Worm (Caenorhabditis elegans): ENCODE results near the gene gst-19.

gst-19 gene

DNA sequence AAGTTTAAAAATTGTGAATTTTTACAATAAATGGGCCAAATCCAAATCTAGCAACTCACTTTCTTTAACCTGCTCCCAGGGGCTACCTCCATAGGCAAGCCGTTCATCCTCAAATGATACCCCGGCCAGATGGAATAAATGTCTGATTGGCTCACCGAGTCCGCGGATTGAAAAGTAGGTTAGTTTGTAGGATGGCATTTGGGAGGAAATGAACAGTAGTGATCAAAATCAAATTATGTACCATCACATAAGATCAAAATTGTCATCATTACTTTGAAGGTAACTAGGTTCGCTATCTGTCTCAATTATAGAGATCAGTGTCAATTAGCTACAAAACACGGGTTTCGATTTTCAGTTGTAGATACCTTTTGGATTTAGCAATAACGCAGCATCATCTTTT is 3.7 kb upstream of the gst-19 start, which contains the start of the genes gst-17 and gst-18:
TSS of gene gst-17 (minus strand) at position 101 of the 400 bp plus-strand sequence.
TSS of gene gst-18 (minus strand) at position 198 of the 400 bp plus-strand sequence.
- no peak for TF ChIP-seq ztf-23 (GFP tag; IDR thresholded peaks at IDR 0.05)
- no peak for TF ChIP-seq klf-2 (GFP tag; conservative IDR thresholded peaks at IDR 0.05)
- no peak for TF ChIP-seq flt-1 (GFP tag; IDR thresholded peaks at IDR 0.05)
- no peak for TF ChIP-seq cog-1 (tag; optimal IDR thresholded peaks at IDR 0.05)
- no peak for TF ChIP-seq ztf-29 (GFP tag; IDR thresholded peaks at IDR 0.05)
- no peak for TF ChIP-seq ref-1 (GFP tag; conservative IDR thresholded peaks at IDR 0.05)

DNA sequence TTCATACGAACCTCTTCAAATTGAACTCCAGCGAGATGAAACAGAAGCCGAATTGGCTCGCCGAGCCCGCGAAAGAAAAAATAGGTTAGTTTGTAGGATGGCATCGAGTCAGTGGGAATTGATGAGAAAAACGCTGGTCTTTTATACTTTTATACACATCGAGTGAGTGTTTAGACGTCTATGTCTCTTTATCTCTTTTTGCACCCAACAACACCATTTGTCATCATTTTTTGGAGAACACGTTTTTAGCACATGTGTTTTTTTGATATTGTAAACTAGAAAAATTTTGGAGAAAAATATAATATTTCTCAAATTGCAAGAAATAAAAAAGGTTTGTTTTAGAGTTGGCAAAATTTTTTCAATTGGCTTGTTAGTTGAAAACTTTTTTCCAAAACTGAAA is 2.6 kb downstream of the gst-19 start, which contains the start of gene gst-16:
TSS of gene gst-16 (minus strand) at position 111 of the 400 bp plus-strand sequence.
- TF ChIP-seq ref-1 (GFP tag; conservative IDR thresholded peaks at IDR 0.05) (no peak), cog-1 (tag; optimal IDR thresholded peaks at IDR 0.05) (no peak), ztf-23 (GFP tag; IDR thresholded peaks at IDR 0.05) (no peak), med-1 (GFP tag; optimal IDR thresholded peaks at IDR 0.05; ENCODE audit: insufficient read depth) (no peak), klf-2 (GFP tag; conservative IDR thresholded peaks at IDR 0.05) (no peak), flt-1 (GFP tag; IDR thresholded peaks at IDR 0.05) (no peak), ztf-29 (GFP tag; IDR thresholded peaks at IDR 0.05) (no peak)

DNA sequence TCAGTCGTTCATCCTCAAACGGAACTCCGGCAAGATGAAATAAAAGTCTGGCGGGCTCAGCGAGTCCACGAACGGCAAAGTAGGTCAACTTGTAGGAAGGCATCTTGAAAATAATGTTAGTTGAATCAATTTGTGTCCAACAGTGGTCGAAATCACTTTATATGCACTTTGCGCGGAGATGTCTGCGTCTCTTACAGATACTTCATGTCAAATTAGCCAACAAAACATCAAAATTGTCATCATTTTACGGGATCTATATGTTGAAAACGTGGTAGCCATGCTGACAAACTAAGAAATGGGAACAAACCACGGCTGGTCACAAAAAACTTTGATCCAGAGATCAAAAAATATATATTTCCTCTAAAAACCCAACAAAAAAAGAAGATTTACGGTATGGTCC is 9.1 kb downstream of the gst-19 start, which contains the start of gene gst-12:
TSS of gene gst-12 (minus strand) at position 254 of the 400 bp plus-strand sequence.
- TF ChIP-seq tab-1 (GFP tag; IDR thresholded peaks at IDR 0.05) (no peak), med-1 (GFP tag; optimal IDR thresholded peaks at IDR 0.05; ENCODE audit: insufficient read depth) (no peak), T22C8.4 (GFP tag; IDR thresholded peaks at IDR 0.05) (no peak), cog-1 (tag; optimal IDR thresholded peaks at IDR 0.05) (no peak), ref-1 (GFP tag; conservative IDR thresholded peaks at IDR 0.05) (no peak), ztf-23 (GFP tag; IDR thresholded peaks at IDR 0.05) (no peak), klf-2 (GFP tag; conservative IDR thresholded peaks at IDR 0.05) (no peak), flt-1 (GFP tag; IDR thresholded peaks at IDR 0.05) (no peak), ztf-29 (GFP tag; IDR thresholded peaks at IDR 0.05) (no peak)

DNA sequence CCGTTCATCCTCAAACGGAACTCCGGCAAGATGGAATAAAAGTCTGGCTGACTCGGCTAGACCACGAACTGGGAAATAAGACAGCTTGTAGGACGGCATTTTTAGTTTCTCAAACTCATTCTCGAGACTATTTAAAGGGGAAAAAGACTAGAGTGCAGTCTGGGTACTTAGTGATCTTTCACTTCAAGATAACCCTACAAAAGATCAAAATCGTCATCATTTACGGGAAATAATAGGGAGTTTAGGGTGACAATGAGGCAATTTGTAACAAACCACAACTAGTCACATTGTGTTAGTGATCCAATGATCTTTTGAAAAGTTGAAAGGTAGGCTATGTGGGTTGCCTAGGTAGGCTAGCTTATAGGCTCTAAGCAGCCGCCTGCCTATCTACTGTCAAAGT is 10.9 kb downstream of the gst-19 start, which contains the start of gene gst-14:
TSS of gene gst-14 (minus strand) at position 101 of the 400 bp plus-strand sequence.
- TF ChIP-seq flt-1 (GFP tag; IDR thresholded peaks at IDR 0.05) (no peak), ztf-29 (GFP tag; IDR thresholded peaks at IDR 0.05) (no peak), ztf-23 (GFP tag; IDR thresholded peaks at IDR 0.05) (no peak), cog-1 (tag; optimal IDR thresholded peaks at IDR 0.05) (no peak), tab-1 (GFP tag; IDR thresholded peaks at IDR 0.05) (no peak), med-1 (GFP tag; optimal IDR thresholded peaks at IDR 0.05; ENCODE audit: insufficient read depth) (no peak), klf-2 (GFP tag; conservative IDR thresholded peaks at IDR 0.05) (no peak), ref-1 (GFP tag; conservative IDR thresholded peaks at IDR 0.05) (no peak), T22C8.4 (GFP tag; IDR thresholded peaks at IDR 0.05) (no peak)

DNA sequence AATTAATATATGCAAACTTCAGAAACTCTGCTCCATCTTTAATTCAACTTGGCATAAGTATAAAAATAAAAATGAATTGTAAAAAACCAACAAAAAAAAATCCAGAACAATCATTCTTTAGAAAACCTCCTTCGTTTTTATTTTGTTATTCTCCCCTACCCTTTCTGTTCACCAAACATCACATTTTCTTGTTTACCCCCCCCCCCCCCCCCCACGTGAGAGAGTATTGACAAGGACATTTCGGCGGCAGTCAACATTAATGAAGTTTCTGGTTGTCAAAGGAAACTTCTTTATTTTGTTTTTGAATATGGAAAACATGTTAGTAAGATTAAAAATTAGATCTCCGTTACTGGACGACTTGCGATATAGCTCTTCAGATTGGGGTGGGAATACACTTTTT is 12.4 kb downstream of the gst-19 start:
- TF ChIP-seq klf-2 (GFP tag; conservative IDR thresholded peaks at IDR 0.05) (no peak), ztf-23 (GFP tag; IDR thresholded peaks at IDR 0.05) (no peak), T22C8.4 (GFP tag; IDR thresholded peaks at IDR 0.05) (no peak), ztf-29 (GFP tag; IDR thresholded peaks at IDR 0.05) (no peak), flt-1 (GFP tag; IDR thresholded peaks at IDR 0.05) (no peak), med-1 (GFP tag; optimal IDR thresholded peaks at IDR 0.05; ENCODE audit: insufficient read depth) (no peak), ref-1 (GFP tag; conservative IDR thresholded peaks at IDR 0.05) (no peak), tab-1 (GFP tag; IDR thresholded peaks at IDR 0.05) (no peak), cog-1 (tag; optimal IDR thresholded peaks at IDR 0.05) (no peak)

DNA sequence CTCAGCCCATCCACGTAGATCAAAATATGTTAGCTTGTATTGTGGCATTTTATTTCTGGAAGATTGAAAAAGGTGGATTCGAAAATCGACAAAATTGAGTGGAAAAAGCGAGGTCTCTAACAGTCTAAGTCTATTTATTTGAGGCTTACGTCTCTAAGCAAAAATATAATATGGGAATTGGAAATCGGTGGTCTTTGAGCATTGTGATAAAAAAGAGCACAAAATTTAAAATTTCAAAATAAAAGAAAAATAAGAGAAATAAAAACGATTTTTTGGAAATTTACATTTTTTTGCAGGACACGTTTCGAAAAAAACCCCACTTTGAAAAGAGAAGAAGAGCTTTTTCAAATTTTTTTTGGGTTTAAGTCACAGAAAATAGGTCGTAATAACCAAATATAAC is 13.8 kb downstream of the gst-19 start, which contains the start of gene gst-15:
TSS of gene gst-15 (minus strand) at position 101 of the 400 bp plus-strand sequence.
- TF ChIP-seq ztf-23 (GFP tag; IDR thresholded peaks at IDR 0.05) (no peak), flt-1 (GFP tag; IDR thresholded peaks at IDR 0.05) (no peak), ztf-29 (GFP tag; IDR thresholded peaks at IDR 0.05) (no peak), ref-1 (GFP tag; conservative IDR thresholded peaks at IDR 0.05) (no peak), cog-1 (tag; optimal IDR thresholded peaks at IDR 0.05) (no peak), klf-2 (GFP tag; conservative IDR thresholded peaks at IDR 0.05) (no peak), med-1 (GFP tag; optimal IDR thresholded peaks at IDR 0.05; ENCODE audit: insufficient read depth) (no peak), tab-1 (GFP tag; IDR thresholded peaks at IDR 0.05) (no peak), T22C8.4 (GFP tag; IDR thresholded peaks at IDR 0.05) (no peak)

DNA sequence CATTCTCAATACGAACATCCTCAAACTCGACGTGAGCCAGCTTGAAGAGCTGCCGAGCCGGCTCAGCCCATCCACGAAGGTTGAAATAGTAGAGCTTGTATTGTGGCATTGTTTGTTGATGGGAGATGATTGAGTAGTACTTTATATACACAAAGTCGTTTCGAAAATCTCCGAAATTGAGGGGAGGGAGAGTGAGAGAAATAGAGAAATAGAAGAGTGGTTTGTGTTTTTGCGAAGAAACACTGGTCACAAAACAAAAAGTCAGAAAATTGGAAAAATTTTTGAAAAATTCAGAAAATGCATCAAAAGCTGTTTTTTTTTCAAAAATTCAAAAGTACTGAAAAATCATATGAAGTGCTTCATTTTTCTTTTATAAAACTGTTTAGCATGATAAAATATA is 15.8 kb downstream of the gst-19 start, which contains the start of gene gst-24:
TSS of gene gst-24 (minus strand) at position 181 of the 400 bp plus-strand sequence.
- TF ChIP-seq klf-2 (GFP tag; conservative IDR thresholded peaks at IDR 0.05) (no peak), T22C8.4 (GFP tag; IDR thresholded peaks at IDR 0.05) (no peak), med-1 (GFP tag; optimal IDR thresholded peaks at IDR 0.05; ENCODE audit: insufficient read depth) (no peak), cog-1 (tag; optimal IDR thresholded peaks at IDR 0.05) (no peak), ref-1 (GFP tag; conservative IDR thresholded peaks at IDR 0.05) (no peak), ztf-29 (GFP tag; IDR thresholded peaks at IDR 0.05) (no peak), tab-1 (GFP tag; IDR thresholded peaks at IDR 0.05) (no peak), ztf-23 (GFP tag; IDR thresholded peaks at IDR 0.05) (no peak), flt-1 (GFP tag; IDR thresholded peaks at IDR 0.05) (no peak)

DNA sequence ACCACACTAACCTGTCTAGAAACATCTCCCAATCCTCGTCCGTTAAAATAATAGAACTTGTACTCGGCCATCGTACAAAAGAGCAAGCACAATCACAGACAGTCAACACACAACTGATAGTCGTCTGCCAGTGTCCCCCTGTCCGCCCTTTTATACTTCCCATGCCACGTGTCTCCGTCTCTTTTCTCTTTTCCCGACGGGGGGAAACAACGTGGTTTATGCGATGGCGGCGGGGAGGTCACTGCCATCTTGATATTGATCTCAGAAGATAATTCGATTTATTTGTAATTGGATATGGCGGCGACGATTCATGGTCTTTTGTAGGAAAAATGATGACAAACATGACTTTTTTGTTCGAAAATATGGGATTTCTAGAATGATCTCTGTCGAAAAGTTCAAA is 17.3 kb downstream of the gst-19 start, which contains the start of gene gst-20:
TSS of gene gst-20 (minus strand) at position 170 of the 400 bp plus-strand sequence.
- TF ChIP-seq cog-1 (tag; optimal IDR thresholded peaks at IDR 0.05) (no peak), ref-1 (GFP tag; conservative IDR thresholded peaks at IDR 0.05) (no peak), med-1 (GFP tag; optimal IDR thresholded peaks at IDR 0.05; ENCODE audit: insufficient read depth) (no peak), ztf-29 (GFP tag; IDR thresholded peaks at IDR 0.05) (no peak), klf-2 (GFP tag; conservative IDR thresholded peaks at IDR 0.05) (no peak), ztf-23 (GFP tag; IDR thresholded peaks at IDR 0.05) (no peak), flt-1 (GFP tag; IDR thresholded peaks at IDR 0.05) (no peak), T22C8.4 (GFP tag; IDR thresholded peaks at IDR 0.05) (no peak), tab-1 (GFP tag; IDR thresholded peaks at IDR 0.05) (no peak)

DNA sequence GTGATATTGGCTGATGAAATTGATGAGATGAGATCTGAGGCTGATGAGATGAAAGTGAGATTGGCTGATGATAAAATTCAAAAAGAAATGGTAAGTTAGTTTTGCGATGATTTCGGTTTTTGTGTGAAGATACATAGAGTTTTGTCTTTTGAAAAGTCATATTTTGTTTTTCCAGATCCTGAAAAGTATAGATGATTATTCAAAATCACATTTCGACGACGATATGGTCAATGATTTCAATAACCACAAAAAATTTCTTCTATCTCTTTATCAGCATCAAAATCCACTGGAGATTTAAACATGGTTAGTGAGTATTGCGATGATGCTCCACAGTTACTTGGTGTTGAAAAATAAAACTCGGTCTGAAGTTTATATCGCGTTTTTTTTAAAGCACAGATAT is 26.0 kb downstream of the gst-19 start, which contains the start of gene csp-1:
TSS of gene csp-1 (plus strand) at position 301 of the 400 bp plus-strand sequence.
- TF ChIP-seq ref-1 (GFP tag; conservative IDR thresholded peaks at IDR 0.05) = no peak
- no peak for TF ChIP-seq ztf-29 (GFP tag; IDR thresholded peaks at IDR 0.05)
- TF ChIP-seq flt-1 (GFP tag; IDR thresholded peaks at IDR 0.05) = no peak
- TF ChIP-seq med-1 (GFP tag; optimal IDR thresholded peaks at IDR 0.05; ENCODE audit: insufficient read depth) = no peak
- no peak for TF ChIP-seq klf-2 (GFP tag; conservative IDR thresholded peaks at IDR 0.05)
- no peak for TF ChIP-seq T22C8.4 (GFP tag; IDR thresholded peaks at IDR 0.05)
- no peak for TF ChIP-seq ztf-23 (GFP tag; IDR thresholded peaks at IDR 0.05)

Data from whole organism, midembryonic.